Fruit fly (Drosophila melanogaster): ENCODE measurements around the gene Cpr72Ec.

Cpr72Ec gene

DNA sequence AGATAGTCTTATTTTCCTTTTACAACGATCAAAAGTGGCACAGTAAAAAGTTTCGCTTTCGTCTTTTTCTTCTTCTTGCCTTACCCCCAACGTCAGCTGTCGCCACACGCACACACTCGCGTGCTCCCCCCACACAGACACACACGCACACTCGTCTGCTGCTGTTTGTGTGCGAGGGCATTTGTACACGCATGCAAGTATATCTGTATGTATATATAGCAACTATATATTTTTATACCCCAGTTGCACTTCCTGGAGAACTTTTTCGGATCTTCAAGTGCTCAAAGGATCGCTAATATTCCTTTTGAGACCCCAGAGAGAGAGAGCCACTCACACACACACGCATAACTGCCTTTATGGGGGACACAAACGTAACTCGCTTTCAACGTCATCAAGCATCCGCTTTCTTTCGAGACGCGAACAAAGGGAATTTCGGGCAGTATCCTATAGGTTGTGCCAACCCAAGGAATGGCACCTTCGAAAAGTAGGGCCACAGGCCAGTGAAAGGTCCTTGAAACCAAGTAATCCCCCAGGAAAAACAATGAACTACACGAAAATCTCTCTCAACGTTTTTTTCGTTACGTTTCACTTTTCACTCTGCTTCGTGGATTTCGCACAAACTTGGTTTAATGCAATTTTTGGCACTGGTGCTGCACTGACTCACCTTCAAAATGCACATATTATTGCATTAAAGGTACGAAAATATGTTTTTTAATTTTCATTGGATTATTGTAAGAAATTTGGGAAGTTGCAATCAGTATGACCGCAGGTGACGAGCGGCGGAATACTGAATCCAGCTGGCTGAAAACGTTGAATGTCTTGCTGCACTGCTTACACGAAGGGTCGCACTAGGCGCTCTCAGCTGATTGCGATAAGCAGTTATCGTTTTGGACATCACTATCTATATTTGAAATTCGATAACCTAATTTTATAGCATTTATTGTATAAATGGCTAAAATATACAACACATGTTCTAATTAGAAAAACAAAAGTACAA lies 10.9 kb upstream of the Cpr72Ec start, which contains the start of gene roq (continued):
- TF ChIP-seq TFAM (GFP tag; optimal IDR thresholded peaks at IDR 0.05) (no peak), ro (GFP tag; IDR thresholded peaks at IDR 0.05) (no peak), amos (GFP tag; IDR thresholded peaks at IDR 0.05; ENCODE audit: partially characterized antibody) (peak; percentile 59; the same call in 1 of the 2 replicates), CG8924 (tag; optimal IDR thresholded peaks at IDR 0.05) (peak; percentile 26), CG2116 (GFP tag; optimal IDR thresholded peaks at IDR 0.05) (peak; percentile 87), CG4328 (GFP tag; optimal IDR thresholded peaks at IDR 0.05) (no peak), D19A (tag; optimal IDR thresholded peaks at IDR 0.05) (no peak), CG3838 (GFP tag; optimal IDR thresholded peaks at IDR 0.05) (no peak), CG3726 (GFP tag; IDR thresholded peaks at IDR 0.05) (no peak), Sry-δ (GFP tag; optimal IDR thresholded peaks at IDR 0.05) (peak; percentile 74), CG1233 (GFP tag; optimal IDR thresholded peaks at IDR 0.05) (no peak), az2 (GFP tag; optimal IDR thresholded peaks at IDR 0.05) (no peak), vfl (GFP tag; optimal IDR thresholded peaks at IDR 0.05) (no peak), cas (GFP tag; IDR thresholded peaks at IDR 0.05) (no peak), CG10462 (GFP tag; optimal IDR thresholded peaks at IDR 0.05) (no peak), CG34376 (GFP tag; optimal IDR thresholded peaks at IDR 0.05) (peak; percentile 17), Bgb (GFP tag; IDR thresholded peaks at IDR 0.05; ENCODE audit: partially characterized antibody) (peak; percentile 67), CkIIα-i1 (GFP tag; IDR thresholded peaks at IDR 0.05) (no peak), exex (tag; optimal IDR thresholded peaks at IDR 0.05) (peak; percentile 26), dimm (GFP tag; IDR thresholded peaks at IDR 0.05) (no peak), CTCF (GFP tag; optimal IDR thresholded peaks at IDR 0.05) (peak; percentile 28), Dref (GFP tag; IDR thresholded peaks at IDR 0.05) (peak; percentile 91), CG18476 (GFP tag; optimal IDR thresholded peaks at IDR 0.05) (no peak), NFAT (GFP tag; IDR thresholded peaks at IDR 0.05) (no peak), CG12769 (tag; optimal IDR thresholded peaks at IDR 0.05) (peak; percentile 38), CG17186 (GFP tag; optimal IDR thresholded peaks at IDR 0.05) (peak; percentile 67), gt (GFP tag; IDR thresholded peaks at IDR 0.05) (no peak), HLH54F (GFP tag; optimal IDR thresholded peaks at IDR 0.05) (no peak), nerfin-2 (GFP tag; IDR thresholded peaks at IDR 0.05; ENCODE audit: partially characterized antibody) (peak; percentile 65; the same call in 1 of the 2 replicates), CG43689 (GFP tag; IDR thresholded peaks at IDR 0.05) (no peak), Meics (GFP tag; optimal IDR thresholded peaks at IDR 0.05) (no peak), HLH4C (GFP tag; IDR thresholded peaks at IDR 0.05; ENCODE audit: partially characterized antibody) (peak; percentile 71), CG9797 (GFP tag; optimal IDR thresholded peaks at IDR 0.05) (peak; percentile 95), CG12391 (tag; optimal IDR thresholded peaks at IDR 0.05) (peak; percentile 24), mld (GFP tag; IDR thresholded peaks at IDR 0.05; ENCODE audit: partially characterized antibody) (peak; percentile 50; the same call in 1 of the 3 replicates), CG34224 (GFP tag; IDR thresholded peaks at IDR 0.05; ENCODE audit: partially characterized antibody) (peak; percentile 58; the same call in 2 of the 3 replicates), salm (tag; optimal IDR thresholded peaks at IDR 0.05) (no peak), CG6175 (GFP tag; IDR thresholded peaks at IDR 0.05) (no peak), vnd (GFP tag; IDR thresholded peaks at IDR 0.05; ENCODE audit: partially characterized antibody) (no peak), lab (GFP tag; optimal IDR thresholded peaks at IDR 0.05) (no peak), Neu2 (GFP tag; optimal IDR thresholded peaks at IDR 0.05; ENCODE audit: borderline replicate concordance) (no peak), Scr (GFP tag; IDR thresholded peaks at IDR 0.05; ENCODE audit: partially characterized antibody) (peak; percentile 38), row (GFP tag; IDR thresholded peaks at IDR 0.05) (no peak; the same call in 2 of the 3 replicates), NC2β (GFP tag; optimal IDR thresholded peaks at IDR 0.05) (peak; percentile 17), HmgZ (tag; optimal IDR thresholded peaks at IDR 0.05) (peak; percentile 58), ato (GFP tag; IDR thresholded peaks at IDR 0.05; ENCODE audit: partially characterized antibody) (peak; percentile 46; the same call in 1 of the 2 replicates), pzg (GFP tag; optimal IDR thresholded peaks at IDR 0.05) (peak; percentile 94), CrebB (tag; optimal IDR thresholded peaks at IDR 0.05) (peak; percentile 14)
